Worm (Caenorhabditis elegans) whole organism, L2 larva: ENCODE data around the gene Y54G2A.48.
"Not testable (repeated sequence)": the region's sequence is repeated elsewhere in the genome, so short reads cannot be mapped to it uniquely, and the experiment has no call there.

Experiments used
- F13H6.1 ChIP-seq: sonication (generic microtip); optimal IDR thresholded peaks from 2 replicates; lab custom pipeline; 2016; ENCODE audit warnings: missing genetic modification characterization, missing compliant biosample characterization
- R02D3.7 ChIP-seq: fragments of 150-350 bp; optimal IDR thresholded peaks from 2 replicates; lab custom pipeline; 2014; ENCODE audit warnings: missing biosample characterization, missing genetic modification characterization
- Y55F3AM.14 ChIP-seq: fragments of 200-800 bp; sonication (Bioruptor generic); optimal IDR thresholded peaks from 2 replicates; lab custom pipeline; 2018; ENCODE audit warnings: mild to moderate bottlenecking, missing genetic modification characterization, missing compliant biosample characterization
- ZK546.5 ChIP-seq: sonication (generic microtip); optimal IDR thresholded peaks from 2 replicates; lab custom pipeline; 2017; ENCODE audit warnings: missing biosample characterization, missing genetic modification characterization
- aly-2 ChIP-seq: fragments of 150-350 bp; optimal IDR thresholded peaks from 2 replicates; lab custom pipeline; 2014; ENCODE audit warnings: missing biosample characterization, missing genetic modification characterization
- blmp-1 ChIP-seq: sonication (generic microtip); optimal IDR thresholded peaks from 2 replicates; lab custom pipeline; 2017; ENCODE audit warnings: missing genetic modification characterization, mild to moderate bottlenecking, missing compliant biosample characterization, antibody characterized with exemption, moderate library complexity; ENCODE audit not compliant: insufficient read depth
- ceh-82 ChIP-seq: fragments of 150-350 bp; optimal IDR thresholded peaks from 2 replicates; lab custom pipeline; 2014; ENCODE audit warnings: missing biosample characterization, missing genetic modification characterization
- crh-2 ChIP-seq: sonication (generic microtip); optimal IDR thresholded peaks from 2 replicates; lab custom pipeline; 2017; ENCODE audit warnings: missing biosample characterization, missing genetic modification characterization
- dmd-4 ChIP-seq: sonication (generic microtip); optimal IDR thresholded peaks from 2 replicates; lab custom pipeline; 2017; ENCODE audit warnings: missing biosample characterization, missing genetic modification characterization
- egl-27 ChIP-seq: sonication (generic microtip); optimal IDR thresholded peaks from 3 replicates; lab custom pipeline; 2017; ENCODE audit warnings: missing biosample characterization, missing genetic modification reagents, missing genetic modification characterization
- elt-3 ChIP-seq: sonication (generic microtip); optimal IDR thresholded peaks from 2 replicates; lab custom pipeline; 2017; ENCODE audit warnings: missing biosample characterization, missing genetic modification characterization
- fos-1 ChIP-seq: fragments of 150-350 bp; optimal IDR thresholded peaks from 2 replicates; lab custom pipeline; 2014; ENCODE audit warnings: missing biosample characterization, missing genetic modification characterization
- gmeb-1 ChIP-seq: fragments of 150-350 bp; optimal IDR thresholded peaks from 2 replicates; lab custom pipeline; 2014; ENCODE audit warnings: missing biosample characterization, missing genetic modification characterization
- lin-11 ChIP-seq: fragments of 150-350 bp; sonication (generic microtip); optimal IDR thresholded peaks from 2 replicates; lab custom pipeline; 2014; ENCODE audit warnings: missing biosample characterization, missing genetic modification characterization, inconsistent platforms, mixed read lengths
- lin-39 ChIP-seq: fragments of 150-350 bp; optimal IDR thresholded peaks from 2 replicates; lab custom pipeline; 2014; ENCODE audit warnings: missing biosample characterization, missing genetic modification reagents, missing genetic modification characterization
- lsy-2 ChIP-seq, 2 experiments: fragments of 150-350 bp in 1 of 2; sonication (generic microtip) in 1 of 2; optimal IDR thresholded peaks; 2 replicates each; lab custom pipeline; 2014 to 2017; ENCODE audit warnings: missing biosample characterization in 2 of 2, missing genetic modification characterization in 2 of 2
- mab-5 ChIP-seq: fragments of 150-350 bp; optimal IDR thresholded peaks from 2 replicates; lab custom pipeline; 2014; ENCODE audit warnings: missing biosample characterization, missing genetic modification characterization
- mbf-1 ChIP-seq: sonication (generic microtip); optimal IDR thresholded peaks from 2 replicates; lab custom pipeline; 2017; ENCODE audit warnings: missing biosample characterization, missing genetic modification characterization
- mdl-1 ChIP-seq, 2 experiments: fragments of 150-350 bp in 1 of 2; sonication (generic microtip) in 1 of 2; optimal IDR thresholded peaks; 2 replicates each; lab custom pipeline; 2017; ENCODE audit warnings: missing biosample characterization in 2 of 2, missing genetic modification characterization in 2 of 2
- nhr-10 ChIP-seq: sonication (generic microtip); optimal IDR thresholded peaks from 2 replicates; lab custom pipeline; 2017; ENCODE audit warnings: missing biosample characterization, missing genetic modification characterization
- nhr-11 ChIP-seq: fragments of 150-350 bp; optimal IDR thresholded peaks from 2 replicates; lab custom pipeline; 2014; ENCODE audit warnings: missing biosample characterization, missing genetic modification characterization
- nhr-129 ChIP-seq: fragments of 150-350 bp; optimal IDR thresholded peaks from 2 replicates; lab custom pipeline; 2014; ENCODE audit warnings: missing biosample characterization, missing genetic modification characterization
- nhr-23 ChIP-seq: fragments of 150-350 bp; optimal IDR thresholded peaks from 2 replicates; lab custom pipeline; 2014; ENCODE audit warnings: missing biosample characterization, missing genetic modification reagents, missing genetic modification characterization
- nhr-25 ChIP-seq: fragments of 150-350 bp; sonication (generic microtip); optimal IDR thresholded peaks from 3 replicates; lab custom pipeline; 2014; ENCODE audit warnings: missing biosample characterization, missing genetic modification characterization
- sem-4 ChIP-seq: fragments of 150-350 bp; optimal IDR thresholded peaks from 2 replicates; lab custom pipeline; 2014; ENCODE audit warnings: missing biosample characterization, missing genetic modification reagents, missing genetic modification characterization
- sma-3 ChIP-seq: sonication (generic microtip); optimal IDR thresholded peaks from 2 replicates; lab custom pipeline; 2016; ENCODE audit warnings: missing genetic modification reagents, missing genetic modification characterization, missing compliant biosample characterization
- sma-9 ChIP-seq, 2 experiments: fragments of 150-350 bp in 1 of 2; sonication (generic microtip) in 1 of 2; optimal IDR thresholded peaks; 2 replicates each; lab custom pipeline; 2014 to 2016; ENCODE audit warnings: missing genetic modification characterization in 2 of 2, mild to moderate bottlenecking in 1 of 2, missing biosample characterization in 1 of 2, missing compliant biosample characterization in 1 of 2, missing genetic modification reagents in 1 of 2, moderate library complexity in 1 of 2
- snpc-4 ChIP-seq: fragments of 150-350 bp; optimal IDR thresholded peaks from 2 replicates; lab custom pipeline; 2014; ENCODE audit warnings: missing biosample characterization, missing genetic modification characterization
- unc-39 ChIP-seq: fragments of 150-350 bp; optimal IDR thresholded peaks from 2 replicates; lab custom pipeline; 2014; ENCODE audit warnings: missing biosample characterization, missing genetic modification characterization
- unc-55 ChIP-seq: fragments of 150-350 bp; sonication (generic microtip); optimal IDR thresholded peaks from 3 replicates; lab custom pipeline; 2014; ENCODE audit warnings: missing biosample characterization, missing genetic modification reagents, missing genetic modification characterization
- unc-62 ChIP-seq: fragments of 150-350 bp; optimal IDR thresholded peaks from 2 replicates; lab custom pipeline; 2014; ENCODE audit warnings: missing biosample characterization, missing genetic modification reagents, missing genetic modification characterization
- zag-1 ChIP-seq: fragments of 150-350 bp; optimal IDR thresholded peaks from 2 replicates; lab custom pipeline; 2014; ENCODE audit warnings: missing biosample characterization, missing genetic modification characterization
- ztf-11 ChIP-seq: sonication (generic microtip); optimal IDR thresholded peaks from 2 replicates; lab custom pipeline; 2017; ENCODE audit warnings: missing biosample characterization, missing genetic modification characterization
- ztf-4 ChIP-seq: fragments of 150-350 bp; optimal IDR thresholded peaks from 2 replicates; lab custom pipeline; 2014; ENCODE audit warnings: missing biosample characterization, missing genetic modification characterization

Gene Y54G2A.48

DNA sequence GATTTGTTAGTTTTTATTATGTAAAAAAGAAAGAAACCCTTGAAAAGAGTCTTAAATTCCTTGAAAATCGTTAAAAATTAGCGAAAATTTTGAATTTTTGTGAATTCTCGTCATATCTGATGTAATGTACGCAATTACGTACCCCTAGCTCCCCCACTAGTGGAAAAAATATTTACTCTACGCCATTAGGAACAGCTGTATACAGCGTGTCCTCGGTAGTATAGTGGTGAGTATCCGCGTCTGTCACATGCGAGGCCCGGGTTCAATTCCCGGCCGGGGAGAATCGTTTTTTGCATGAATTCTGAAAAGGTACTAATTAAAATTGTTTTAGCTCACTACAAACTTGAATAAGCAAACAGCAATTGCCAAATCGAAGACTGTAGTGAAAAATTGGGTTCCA, 32.6 kb downstream of the Y54G2A.48 start:
- TF ChIP-seq mdl-1 (tag; optimal IDR thresholded peaks at IDR 0.05; lab: Kevin White, UChicago) (no peak), mbf-1 (tag; lab: Kevin White, UChicago) (no peak), elt-3 (tag; lab: Kevin White, UChicago) (no peak), F13H6.1 (no peak), mab-5 (tag; lab: Kevin White, UChicago) (no peak), unc-55 (GFP tag; lab: Kevin White, UChicago) (no peak), ztf-4 (no peak), nhr-23 (tag; lab: Kevin White, UChicago) (no peak), nhr-11 (tag; lab: Kevin White, UChicago) (no peak), dmd-4 (tag; lab: Kevin White, UChicago) (no peak), nhr-129 (tag; lab: Kevin White, UChicago) (no peak), ceh-82 (no peak), lin-39 (tag; lab: Kevin White, UChicago) (no peak), Y55F3AM.14 (GFP tag; lab: Kevin White, UChicago) (no peak), snpc-4 (tag; lab: Kevin White, UChicago) (no peak), aly-2 (tag; lab: Kevin White, UChicago) (no peak), blmp-1 (tag; lab: Kevin White, UChicago) (no peak)

DNA sequence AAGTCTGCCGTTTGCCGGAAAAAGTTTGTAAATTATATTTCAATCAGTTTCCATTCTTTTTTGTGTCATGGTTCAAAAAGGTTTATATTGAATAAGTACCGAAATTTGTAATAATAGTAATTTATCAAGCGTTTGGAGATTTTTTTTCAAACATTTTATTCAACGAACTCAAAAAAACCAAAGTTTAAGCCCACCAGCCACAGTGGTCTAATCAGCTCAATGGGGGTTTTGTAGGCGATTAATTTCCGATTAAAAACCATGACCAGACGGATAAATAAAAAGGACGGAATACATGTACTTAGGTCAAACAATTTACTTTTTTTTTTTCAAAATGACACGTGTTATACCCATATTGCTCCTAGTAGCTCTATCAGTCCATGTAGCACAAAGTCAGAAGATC, 33.1 kb downstream of the Y54G2A.48 start, which contains the start of gene Y54G2A.10:
Gene Y54G2A.10 (plus strand): TSS at position 301 of the 400 bp plus-strand sequence.
- TF ChIP-seq unc-62 (no peak), nhr-10 (tag; lab: Kevin White, UChicago) (no peak), ZK546.5 (tag; lab: Kevin White, UChicago) (no peak), zag-1 (no peak), sma-9 (GFP tag; optimal IDR thresholded peaks at IDR 0.05; lab: Kevin White, UChicago) (no peak), sma-9 (tag; optimal IDR thresholded peaks at IDR 0.05; lab: Kevin White, UChicago) (no peak), sem-4 (no peak), egl-27 (tag; lab: Kevin White, UChicago) (no peak)

DNA sequence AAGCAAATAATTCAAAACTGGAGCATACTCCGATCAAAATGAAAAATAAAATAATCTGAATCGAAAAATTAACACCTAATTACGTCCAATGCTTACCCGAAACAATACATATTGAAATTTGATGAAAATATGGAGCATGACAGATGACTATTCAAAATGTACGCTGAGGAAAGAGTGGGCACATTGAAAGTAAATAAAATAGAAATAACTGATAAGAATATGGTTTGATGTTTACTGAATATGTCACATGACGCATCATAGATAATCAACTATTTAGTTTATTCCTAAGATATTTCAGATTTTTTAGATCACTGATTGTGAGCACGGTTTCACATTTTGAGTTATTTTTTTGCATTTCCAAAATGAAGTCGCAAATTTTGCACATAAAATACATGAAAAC, 34.1 kb downstream of the Y54G2A.48 start, which contains the start of gene Y54G2A.52:
Gene Y54G2A.52 (minus strand): TSS at position 348 of the 400 bp plus-strand sequence.
- TF ChIP-seq crh-2 (tag; lab: Kevin White, UChicago) (peak; percentile 36), mbf-1 (tag; lab: Kevin White, UChicago) (no peak), fos-1 (tag; lab: Kevin White, UChicago) (peak; percentile 79), gmeb-1 (tag; lab: Kevin White, UChicago) (peak; percentile 7), sma-3 (GFP tag; lab: Kevin White, UChicago) (no peak), nhr-129 (tag; lab: Kevin White, UChicago) (peak; percentile 11)
- TF ChIP-seq, all 48 proteins: peak for 4

DNA sequence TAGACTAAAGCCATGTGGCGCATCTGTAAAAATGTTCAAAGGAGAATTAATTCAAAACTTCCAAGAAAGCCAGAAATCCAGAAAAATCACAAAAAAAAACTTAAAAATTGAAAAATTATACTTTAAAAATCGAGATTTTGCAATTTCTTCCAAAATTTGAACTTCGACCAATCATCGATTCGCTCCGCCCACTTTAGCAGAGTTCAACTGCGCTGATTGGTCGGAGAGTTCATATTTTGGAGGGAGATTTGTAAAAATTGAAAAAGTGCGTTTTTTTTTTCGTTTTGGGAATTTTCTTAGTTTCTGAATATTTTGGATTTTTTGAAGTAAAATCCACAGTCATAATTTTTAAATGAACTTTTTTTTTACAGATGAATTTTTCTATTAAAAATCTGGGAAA, 38.5 kb downstream of the Y54G2A.48 start:
- no peak for TF ChIP-seq ztf-11 (tag; lab: Kevin White, UChicago)
- TF ChIP-seq F13H6.1, result no peak
- no peak for TF ChIP-seq dmd-4 (tag; lab: Kevin White, UChicago)
- TF ChIP-seq crh-2 (tag; lab: Kevin White, UChicago), result no peak
- TF ChIP-seq elt-3 (tag; lab: Kevin White, UChicago), result no peak
- TF ChIP-seq snpc-4 (tag; lab: Kevin White, UChicago), result no peak
- TF ChIP-seq ztf-4, result no peak
- TF ChIP-seq lin-11 (tag; lab: Kevin White, UChicago), result no peak
- no peak for TF ChIP-seq nhr-25
- no peak for TF ChIP-seq ZK546.5 (tag; lab: Kevin White, UChicago)
- no peak for TF ChIP-seq R02D3.7 (tag; lab: Kevin White, UChicago)
- TF ChIP-seq unc-55 (GFP tag; lab: Kevin White, UChicago), result no peak
- no peak for TF ChIP-seq nhr-23 (tag; lab: Kevin White, UChicago)

DNA sequence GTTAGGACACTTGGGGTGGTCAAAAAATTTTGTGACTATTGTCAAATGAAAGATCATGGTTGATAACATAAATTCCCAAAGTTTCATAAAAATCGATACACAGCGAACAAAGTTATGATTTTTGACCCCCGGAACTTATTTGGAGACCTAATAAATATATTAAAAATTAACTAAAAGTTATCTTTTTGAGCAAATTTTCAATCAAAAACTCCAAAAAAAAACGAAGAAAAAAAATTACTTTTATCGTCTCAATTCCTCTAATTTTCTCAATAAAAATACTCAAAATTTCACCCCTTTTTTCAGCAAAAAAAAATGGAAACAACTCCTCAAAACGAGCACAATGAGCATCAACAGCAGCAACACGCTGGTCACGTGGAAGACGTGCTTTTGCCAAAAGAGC, 44.1 kb downstream of the Y54G2A.48 start, which contains the start of gene atln-1:
Gene atln-1 (plus strand): TSS at position 301 of the 400 bp plus-strand sequence.
- not testable (repeated sequence) for TF ChIP-seq lsy-2 (tag; optimal IDR thresholded peaks at IDR 0.05; lab: Kevin White, UChicago); unc-39 (tag; lab: Kevin White, UChicago); ceh-82
